Fruit fly (Drosophila melanogaster) whole organism, embryonic: ENCODE data around the gene Mec2.
A peak's percentile ranks its signal among the peaks of the same experiment; 100 is the strongest.

ENCODE experiments used
- Bgb ChIP-seq: fragments of 200-800 bp; sonication (Bioruptor generic); IDR thresholded peaks from 2 replicates; pipeline ENCODE4 v1.3.6; 2022; ENCODE audit warnings: missing biosample characterization, missing genetic modification characterization; ENCODE audit not compliant: partially characterized antibody
- CG11560 ChIP-seq: fragments of 200-800 bp; sonication (Bioruptor generic); IDR thresholded peaks from 3 replicates; pipeline ENCODE4 v1.3.6; 2022; ENCODE audit warnings: missing biosample characterization, missing genetic modification characterization
- CG12942 ChIP-seq: fragments of 200-800 bp; sonication (Bioruptor generic); optimal IDR thresholded peaks from 3 replicates; lab custom pipeline; 2016; ENCODE audit warnings: missing biosample characterization, missing genetic modification characterization
- CG15479 ChIP-seq: fragments of 200-800 bp; sonication (Bioruptor generic); optimal IDR thresholded peaks from 3 replicates; lab custom pipeline; 2019; ENCODE audit warnings: missing biosample characterization, mild to moderate bottlenecking, missing genetic modification characterization, moderate library complexity
- CG1603 ChIP-seq: fragments of 200-800 bp; sonication (Bioruptor generic); optimal IDR thresholded peaks from 2 replicates; lab custom pipeline; 2019; ENCODE audit warnings: missing biosample characterization, mild to moderate bottlenecking, missing genetic modification characterization, moderate library complexity
- CG17385 ChIP-seq: fragments of 200-800 bp; sonication (Bioruptor generic); optimal IDR thresholded peaks from 3 replicates; lab custom pipeline; 2018; ENCODE audit warnings: missing biosample characterization, mild to moderate bottlenecking, missing genetic modification characterization
- CG30431 ChIP-seq: fragments of 200-800 bp; sonication (Bioruptor generic); optimal IDR thresholded peaks from 2 replicates; lab custom pipeline; 2017; ENCODE audit warnings: missing biosample characterization, missing genetic modification characterization
- CG31365 ChIP-seq: fragments of 200-800 bp; sonication (Bioruptor generic); optimal IDR thresholded peaks from 2 replicates; lab custom pipeline; 2018; ENCODE audit warnings: missing biosample characterization, mild to moderate bottlenecking, missing genetic modification characterization
- CG31441 ChIP-seq: fragments of 200-800 bp; sonication (Bioruptor generic); IDR thresholded peaks from 2 replicates; pipeline ENCODE4 v1.3.6; 2022; ENCODE audit warnings: missing biosample characterization, missing genetic modification characterization
- CG3163 ChIP-seq: fragments of 200-800 bp; sonication (Bioruptor generic); optimal IDR thresholded peaks from 3 replicates; lab custom pipeline; 2016; ENCODE audit warnings: missing biosample characterization, missing genetic modification characterization
- CG32772 ChIP-seq: fragments of 200-800 bp; sonication (Bioruptor generic); IDR thresholded peaks from 2 replicates; pipeline ENCODE4 v1.3.6; 2022; ENCODE audit warnings: missing biosample characterization, missing genetic modification characterization
- CG4404 ChIP-seq: fragments of 200-800 bp; sonication (Bioruptor generic); IDR thresholded peaks from 2 replicates; pipeline ENCODE4 v1.3.6; 2022; ENCODE audit warnings: missing biosample characterization, missing genetic modification characterization
- CG7357 ChIP-seq: fragments of 200-800 bp; sonication (Bioruptor generic); IDR thresholded peaks from 3 replicates; pipeline ENCODE4 v1.3.6; 2022; ENCODE audit warnings: missing biosample characterization, missing genetic modification characterization
- CG8359 ChIP-seq: fragments of 200-800 bp; sonication (Bioruptor generic); optimal IDR thresholded peaks from 2 replicates; lab custom pipeline; 2017; ENCODE audit warnings: missing biosample characterization, mild to moderate bottlenecking, missing genetic modification characterization, borderline replicate concordance
- CG8944 ChIP-seq: fragments of 200-800 bp; sonication (Bioruptor generic); optimal IDR thresholded peaks from 3 replicates; lab custom pipeline; 2016; ENCODE audit warnings: missing biosample characterization, missing genetic modification characterization
- CG9797 ChIP-seq: fragments of 200-800 bp; sonication (Bioruptor generic); optimal IDR thresholded peaks from 3 replicates; lab custom pipeline; 2018; ENCODE audit warnings: missing biosample characterization, mild to moderate bottlenecking, missing genetic modification characterization
- D19A ChIP-seq: fragments of 200-800 bp; optimal IDR thresholded peaks from 3 replicates; lab custom pipeline; 2019; ENCODE audit warnings: missing biosample characterization, mild to moderate bottlenecking, missing genetic modification characterization, moderate library complexity
- Dll ChIP-seq: fragments of 200-800 bp; sonication (Bioruptor generic); IDR thresholded peaks from 4 replicates; pipeline ENCODE4 v1.3.6; 2022; ENCODE audit warnings: missing biosample characterization, missing genetic modification characterization; ENCODE audit not compliant: partially characterized antibody
- Dp ChIP-seq: fragments of 200-800 bp; sonication (Bioruptor generic); optimal IDR thresholded peaks from 2 replicates; lab custom pipeline; 2018; ENCODE audit warnings: missing biosample characterization, mild to moderate bottlenecking, missing genetic modification characterization, moderate library complexity
- HLH3B ChIP-seq: fragments of 200-800 bp; sonication (Bioruptor generic); IDR thresholded peaks from 2 replicates; pipeline ENCODE4 v1.3.6; 2022; ENCODE audit warnings: missing biosample characterization, missing genetic modification characterization
- HmgZ ChIP-seq: fragments of 200-800 bp; sonication (Bioruptor generic); optimal IDR thresholded peaks from 2 replicates; lab custom pipeline; 2018; ENCODE audit warnings: missing biosample characterization, mild to moderate bottlenecking, missing genetic modification characterization
- Kr ChIP-seq: fragments of 200-800 bp; sonication (Bioruptor generic); optimal IDR thresholded peaks from 2 replicates; lab custom pipeline; 2017; ENCODE audit warnings: missing biosample characterization, mild to moderate bottlenecking, missing genetic modification characterization
- MTF-1 ChIP-seq: fragments of 200-800 bp; sonication (Bioruptor generic); optimal IDR thresholded peaks from 2 replicates; lab custom pipeline; 2018; ENCODE audit warnings: missing biosample characterization, mild to moderate bottlenecking, missing genetic modification characterization, borderline replicate concordance
- Scr ChIP-seq: fragments of 200-800 bp; sonication (Bioruptor generic); IDR thresholded peaks from 2 replicates; pipeline ENCODE4 v1.3.6; 2022; ENCODE audit warnings: missing biosample characterization, missing genetic modification characterization; ENCODE audit not compliant: partially characterized antibody
- Six4 ChIP-seq: fragments of 200-800 bp; sonication (Bioruptor generic); optimal IDR thresholded peaks from 2 replicates; lab custom pipeline; 2016; ENCODE audit warnings: missing biosample characterization, missing genetic modification characterization
- Sox100B ChIP-seq: fragments of 200-800 bp; sonication (Bioruptor generic); optimal IDR thresholded peaks from 3 replicates; lab custom pipeline; 2018; ENCODE audit warnings: missing biosample characterization, mild to moderate bottlenecking, missing genetic modification characterization
- Sry-δ ChIP-seq: fragments of 200-800 bp; sonication (Bioruptor generic); optimal IDR thresholded peaks from 2 replicates; lab custom pipeline; 2016; ENCODE audit warnings: missing biosample characterization, missing genetic modification characterization
- Xrp1 ChIP-seq: fragments of 200-800 bp; sonication (Bioruptor generic); IDR thresholded peaks from 2 replicates; pipeline ENCODE4 v1.3.6; 2022; ENCODE audit warnings: missing biosample characterization, missing genetic modification characterization
- ab ChIP-seq: fragments of 200-800 bp; sonication (Bioruptor generic); optimal IDR thresholded peaks from 2 replicates; lab custom pipeline; 2016; ENCODE audit warnings: missing biosample characterization, missing genetic modification characterization
- bsh ChIP-seq, 2 experiments: fragments of 200-800 bp; sonication (Bioruptor generic); optimal IDR thresholded peaks; 2 replicates each; lab custom pipeline; 2017 to 2018; ENCODE audit warnings: mild to moderate bottlenecking in 2 of 2, missing biosample characterization in 2 of 2, missing genetic modification characterization in 2 of 2, moderate library complexity in 1 of 2
- cas ChIP-seq: fragments of 200-800 bp; sonication (Bioruptor generic); IDR thresholded peaks from 2 replicates; pipeline ENCODE4 v1.3.6; 2022; ENCODE audit warnings: missing biosample characterization, missing genetic modification characterization
- crp ChIP-seq, 2 experiments: fragments of 200-800 bp; sonication (Bioruptor generic); optimal IDR thresholded peaks; 2 replicates in 1 of 2; 3 replicates in 1 of 2; lab custom pipeline; 2017; ENCODE audit warnings: missing biosample characterization in 2 of 2, missing genetic modification characterization in 2 of 2, mild to moderate bottlenecking in 1 of 2, moderate library complexity in 1 of 2
- dmrt99B ChIP-seq: fragments of 200-800 bp; sonication (Bioruptor generic); optimal IDR thresholded peaks from 2 replicates; lab custom pipeline; 2018; ENCODE audit warnings: missing biosample characterization, mild to moderate bottlenecking, missing genetic modification characterization, moderate library complexity
- emc ChIP-seq: fragments of 200-800 bp; sonication (Bioruptor generic); optimal IDR thresholded peaks from 2 replicates; lab custom pipeline; 2016; ENCODE audit warnings: missing biosample characterization, missing genetic modification characterization
- gt ChIP-seq: fragments of 200-800 bp; sonication (Bioruptor generic); IDR thresholded peaks from 2 replicates; pipeline ENCODE4 v1.3.6; 2022; ENCODE audit warnings: missing biosample characterization, missing genetic modification characterization
- maf-S ChIP-seq: fragments of 200-800 bp; sonication (Bioruptor generic); optimal IDR thresholded peaks from 2 replicates; lab custom pipeline; 2016; ENCODE audit warnings: missing biosample characterization, missing genetic modification characterization
- oc ChIP-seq: fragments of 200-800 bp; sonication (Bioruptor generic); optimal IDR thresholded peaks from 2 replicates; lab custom pipeline; 2018; ENCODE audit warnings: missing biosample characterization, mild to moderate bottlenecking, missing genetic modification characterization, moderate library complexity
- pfk ChIP-seq: fragments of 200-800 bp; sonication (Bioruptor generic); optimal IDR thresholded peaks from 2 replicates; lab custom pipeline; 2018; ENCODE audit warnings: missing biosample characterization, mild to moderate bottlenecking, missing genetic modification characterization, moderate library complexity
- sqz ChIP-seq: fragments of 200-800 bp; sonication (Bioruptor generic); optimal IDR thresholded peaks from 3 replicates; lab custom pipeline; 2018; ENCODE audit warnings: missing biosample characterization, mild to moderate bottlenecking, missing genetic modification characterization
- ssp ChIP-seq: fragments of 200-800 bp; sonication (Bioruptor generic); IDR thresholded peaks from 2 replicates; pipeline ENCODE4 v1.3.6; 2022; ENCODE audit warnings: missing biosample characterization, missing genetic modification characterization
- tll ChIP-seq, 2 experiments: fragments of 200-800 bp in 1 of 2; fragments of >200 bp in 1 of 2; sonication (Bioruptor generic) in 1 of 2; optimal IDR thresholded peaks; 2 replicates each; lab custom pipeline; 2017 to 2019; ENCODE audit warnings: missing biosample characterization in 2 of 2, missing genetic modification characterization in 2 of 2, mild to moderate bottlenecking in 1 of 2, moderate library complexity in 1 of 2
- trem ChIP-seq: fragments of 200-800 bp; optimal IDR thresholded peaks from 3 replicates; lab custom pipeline; 2019; ENCODE audit warnings: missing biosample characterization, mild to moderate bottlenecking, missing genetic modification characterization, moderate library complexity

Mec2 gene

dm6 chrX:19152570-19153287 is 35.1 kb upstream of the Mec2 start (continued):
- TF ChIP-seq bsh (GFP tag; optimal IDR thresholded peaks at IDR 0.05; lab: Kevin White, UChicago) (peak in 1 of 2 experiments; percentile 69), sqz (GFP tag; lab: Kevin White, UChicago) (peak; percentile 15), Xrp1 (peak; percentile 67), Dp (GFP tag; lab: Kevin White, UChicago) (no peak), CG32772 (GFP tag; lab: Robert Waterston, UW) (peak; percentile 18; the same call in 1 of the 2 replicates), CG12942 (GFP tag; lab: Kevin White, UChicago) (peak; percentile 1), tll (GFP tag; optimal IDR thresholded peaks at IDR 0.05; lab: Kevin White, UChicago) (no peak), CG17385 (GFP tag; lab: Kevin White, UChicago) (peak; percentile 54), CG8359 (no peak), CG7357 (GFP tag; lab: Robert Waterston, UW) (0 out of 3 replicates have a peak, but pooled peaks have one; percentile 8), crp (GFP tag; optimal IDR thresholded peaks at IDR 0.05; lab: Kevin White, UChicago) (no peak), cas (GFP tag; lab: Robert Waterston, UW) (no peak), ab (GFP tag; lab: Kevin White, UChicago) (no peak), CG3163 (GFP tag; lab: Kevin White, UChicago) (no peak), trem (tag; lab: Kevin White, UChicago) (no peak), CG15479 (GFP tag; lab: Kevin White, UChicago) (no peak), CG1603 (tag; lab: Kevin White, UChicago) (no peak), gt (GFP tag; lab: Robert Waterston, UW) (no peak), CG11560 (tag; lab: Robert Waterston, UW) (no peak), Sox100B (GFP tag; lab: Kevin White, UChicago) (peak; percentile 76), Bgb (GFP tag; lab: Robert Waterston, UW) (no peak), Six4 (GFP tag; lab: Kevin White, UChicago) (peak; percentile 20), CG31441 (GFP tag; lab: Robert Waterston, UW) (peak; percentile 73), dmrt99B (tag; lab: Kevin White, UChicago) (peak; percentile 78), oc (tag; lab: Kevin White, UChicago) (no peak), emc (no peak), HLH3B (GFP tag; lab: Robert Waterston, UW) (no peak), maf-S (GFP tag; lab: Kevin White, UChicago) (no peak), Scr (GFP tag; lab: Robert Waterston, UW) (no peak), CG4404 (GFP tag; lab: Robert Waterston, UW) (no peak), D19A (peak; percentile 49), CG9797 (no peak), Kr (GFP tag; lab: Kevin White, UChicago) (no peak), HmgZ (tag; lab: Kevin White, UChicago) (no peak), MTF-1 (GFP tag; lab: Kevin White, UChicago) (no peak), pfk (GFP tag; lab: Kevin White, UChicago) (no peak), CG8944 (GFP tag; lab: Kevin White, UChicago) (no peak), Sry-δ (GFP tag; lab: Kevin White, UChicago) (no peak), CG30431 (peak; percentile 43), Dll (no peak), ssp (GFP tag; lab: Robert Waterston, UW) (peak; percentile 17; the same call in 1 of the 2 replicates), CG31365 (no peak)
